In the genomic region with DNA sequence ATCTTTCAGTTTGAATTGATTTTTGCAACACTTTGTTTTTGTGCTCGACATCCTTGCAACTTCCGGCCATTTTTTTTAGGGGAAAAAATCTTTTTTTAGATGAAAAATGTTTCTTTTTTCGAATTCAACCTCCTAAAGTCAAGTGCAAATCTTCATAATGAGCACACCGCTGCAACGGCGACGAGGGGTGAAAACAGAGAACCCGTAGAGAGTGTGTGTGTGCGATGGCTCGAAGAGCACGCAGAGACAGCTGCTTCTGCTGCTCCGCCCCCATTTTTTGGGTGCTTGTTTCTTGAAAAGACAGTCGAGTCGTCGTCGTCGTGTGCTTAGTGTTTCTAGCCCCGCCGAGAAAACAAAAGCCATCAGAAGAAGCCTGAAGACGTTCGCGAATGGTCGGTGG, we compare ENCODE assay signal across 3 worm cellular contexts.
TF ChIP-seq lines count a peak whose summit lies in the region.

Gene inx-18, plus strand, starts transcription at position 301 of the 400 bp plus-strand sequence.

TF ChIP-seq in whole organism, L1 larva, 84 proteins besides CTCF, POLR2A, EP300 and RAD21:
- TF ChIP-seq ceh-90 (tag; optimal IDR thresholded peaks at IDR 0.05; lab: Kevin White, UChicago) (no peak), rnt-1 (tag; optimal IDR thresholded peaks at IDR 0.05; lab: Kevin White, UChicago) (peak; percentile 25), unc-62 (GFP tag; optimal IDR thresholded peaks at IDR 0.05; lab: Kevin White, UChicago) (no peak), unc-130 (tag; optimal IDR thresholded peaks at IDR 0.05; lab: Kevin White, UChicago) (no peak), nhr-76 (tag; optimal IDR thresholded peaks at IDR 0.05; lab: Kevin White, UChicago) (no peak), ceh-88 (GFP tag; IDR thresholded peaks at IDR 0.05; lab: Robert Waterston, UW) (no peak)

TF ChIP-seq in whole organism, L4 larva, 104 proteins besides CTCF, POLR2A, EP300 and RAD21:
- TF ChIP-seq ceh-62 (tag; optimal IDR thresholded peaks at IDR 0.05; lab: Kevin White, UChicago) (no peak), aha-1 (tag; lab: Kevin White, UChicago) (peak; percentile 41), D1046.2 (GFP tag; IDR thresholded peaks at IDR 0.05; lab: Robert Waterston, UW) (0 out of 2 replicates have a peak, but pooled peaks have one; percentile 52), nhr-48 (tag; optimal IDR thresholded peaks at IDR 0.05; lab: Kevin White, UChicago) (no peak)

TF ChIP-seq in whole organism, mixed stage, embryonic, 35 proteins besides CTCF, POLR2A, EP300 and RAD21:
- TF ChIP-seq hlh-1 (tag; optimal IDR thresholded peaks at IDR 0.05; lab: Kevin White, UChicago) = peak; percentile 67
- TF ChIP-seq ceh-39 (tag; optimal IDR thresholded peaks at IDR 0.05; lab: Kevin White, UChicago) = no peak

Comparison
In these comparisons a context has a peak if more than half of its experiments do, and no peak if none do; other contexts are left out.
1. Of the 29 proteins assayed by ChIP-seq in both whole organism, L4 larva and whole organism, L1 larva: peak only in whole organism, L4 larva: aha-1; only in whole organism, L1 larva: none; in both: none; in neither: 28.